Worm (Caenorhabditis elegans): ENCODE results near the gene Y70C5A.2.

DNA sequence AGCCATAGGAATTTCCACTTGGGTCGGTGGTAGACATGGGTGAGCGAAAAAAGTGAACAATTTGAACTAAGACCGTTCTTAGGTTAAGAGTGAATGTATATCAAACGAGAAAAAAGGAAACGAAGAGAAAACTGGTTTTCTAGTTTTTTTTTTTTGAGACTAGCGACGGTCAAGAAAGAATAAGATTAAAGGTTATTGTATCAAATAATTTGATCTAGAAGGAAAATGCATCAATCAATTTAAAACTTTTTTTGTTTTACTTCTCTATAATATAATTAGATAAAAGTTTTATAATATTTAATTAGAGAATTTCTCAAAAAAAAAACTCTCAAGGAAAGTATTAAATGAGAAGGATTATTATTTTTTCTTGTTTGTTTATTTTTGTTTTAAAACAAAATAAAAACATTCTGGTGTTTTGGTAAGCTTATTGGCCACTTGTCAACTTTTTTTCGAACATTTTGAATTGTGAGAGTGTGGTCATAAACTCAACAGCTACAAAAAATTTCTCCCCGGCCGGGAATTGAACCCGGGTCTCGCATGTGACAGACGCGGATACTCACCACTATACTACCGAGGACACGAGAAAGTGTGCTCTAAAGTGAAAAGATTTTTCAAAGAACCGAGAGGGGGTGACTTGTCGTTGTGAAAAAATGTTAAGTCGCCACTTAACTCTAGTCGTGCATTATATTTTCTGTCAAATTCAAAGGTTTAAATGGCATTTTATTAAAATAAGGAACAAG lies 22.4 kb upstream of the Y70C5A.2 start, which contains the start of gene W06G6.17:
- TF ChIP-seq ztf-11 (tag; optimal IDR thresholded peaks at IDR 0.05) (no peak), nhr-28 (tag; optimal IDR thresholded peaks at IDR 0.05) (no peak)

Data from whole organism, mixed stage, embryonic.